Worm (Caenorhabditis elegans): ENCODE results near the gene ZK328.6.
A peak's percentile ranks its signal among the peaks of the same experiment; 100 is the strongest.

The ZK328.6 gene

DNA sequence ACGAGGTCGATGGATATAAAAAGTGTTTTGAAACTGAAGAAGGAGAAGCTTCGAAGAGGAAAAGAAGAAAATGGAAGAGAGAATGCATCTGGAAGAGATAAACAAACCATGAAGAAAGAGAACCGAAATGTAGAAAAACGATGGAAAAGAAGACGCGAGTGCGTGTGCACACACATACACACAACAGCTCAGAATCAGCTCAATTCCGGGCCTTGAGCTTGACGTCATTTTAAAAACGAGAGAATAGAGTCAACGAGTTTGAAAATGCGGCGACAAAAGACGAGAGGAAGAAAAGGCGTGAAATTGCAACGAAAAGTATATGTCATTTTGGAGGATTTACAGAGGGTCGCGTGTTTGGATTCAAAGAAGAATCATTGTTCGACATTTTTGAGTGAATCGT is 30.8 kb downstream of the ZK328.6 start (continued):
- TF ChIP-seq xbp-1 (tag; optimal IDR thresholded peaks at IDR 0.05) (peak; percentile 32), C16A3.4 (tag; optimal IDR thresholded peaks at IDR 0.05) (no peak), elt-2 (tag; optimal IDR thresholded peaks at IDR 0.05) (no peak), nhr-71 (tag; optimal IDR thresholded peaks at IDR 0.05) (peak; percentile 52), vab-15 (tag; optimal IDR thresholded peaks at IDR 0.05) (no peak), mep-1 (tag; optimal IDR thresholded peaks at IDR 0.05) (no peak), nhr-76 (tag; optimal IDR thresholded peaks at IDR 0.05) (no peak), fkh-8 (tag; optimal IDR thresholded peaks at IDR 0.05) (peak; percentile 74), ceh-90 (tag; optimal IDR thresholded peaks at IDR 0.05) (no peak), aha-1 (tag; optimal IDR thresholded peaks at IDR 0.05) (no peak), zag-1 (tag; optimal IDR thresholded peaks at IDR 0.05) (no peak), ceh-82 (tag; optimal IDR thresholded peaks at IDR 0.05) (peak in 2 of 3 experiments; percentile 14 to 43), nhr-11 (tag; optimal IDR thresholded peaks at IDR 0.05) (no peak), lin-14 (GFP tag; optimal IDR thresholded peaks at IDR 0.05) (peak; percentile 80), elt-3 (tag; optimal IDR thresholded peaks at IDR 0.05) (no peak), dpl-1 (GFP tag; optimal IDR thresholded peaks at IDR 0.05) (no peak), ceh-8 (GFP tag; optimal IDR thresholded peaks at IDR 0.05) (no peak), ama-1 (optimal IDR thresholded peaks at IDR 0.05) (no peak), sptf-1 (tag; optimal IDR thresholded peaks at IDR 0.05) (no peak), fkh-10 (GFP tag; optimal IDR thresholded peaks at IDR 0.05) (peak; percentile 15), Y116A8C.19 (tag; optimal IDR thresholded peaks at IDR 0.05; ENCODE audit: borderline replicate concordance) (no peak), ztf-11 (tag; optimal IDR thresholded peaks at IDR 0.05) (no peak), ces-1 (GFP tag; optimal IDR thresholded peaks at IDR 0.05) (no peak), dsc-1 (tag; optimal IDR thresholded peaks at IDR 0.05) (peak; percentile 77), nhr-90 (tag; optimal IDR thresholded peaks at IDR 0.05; ENCODE audit: poor library complexity) (no peak), nhr-47 (tag; optimal IDR thresholded peaks at IDR 0.05) (peak; percentile 17), nhr-12 (tag; optimal IDR thresholded peaks at IDR 0.05) (no peak), egl-27 (tag; optimal IDR thresholded peaks at IDR 0.05) (no peak), egl-13 (tag; optimal IDR thresholded peaks at IDR 0.05) (no peak), nhr-28 (tag; optimal IDR thresholded peaks at IDR 0.05) (no peak), swsn-7 (tag; optimal IDR thresholded peaks at IDR 0.05) (peak; percentile 23), tlp-1 (tag; optimal IDR thresholded peaks at IDR 0.05) (no peak), lin-39 (tag; optimal IDR thresholded peaks at IDR 0.05) (no peak), unc-130 (tag; optimal IDR thresholded peaks at IDR 0.05) (no peak), snpc-4 (tag; optimal IDR thresholded peaks at IDR 0.05) (no peak), rnt-1 (tag; optimal IDR thresholded peaks at IDR 0.05) (no peak), irx-1 (tag; optimal IDR thresholded peaks at IDR 0.05) (no peak)

- TF ChIP-seq ceh-8 (GFP tag; optimal IDR thresholded peaks at IDR 0.05) (peak; percentile 37), mab-9 (GFP tag; IDR thresholded peaks at IDR 0.05) (0 out of 2 replicates have a peak, but pooled peaks have one; percentile 7), lin-14 (GFP tag; optimal IDR thresholded peaks at IDR 0.05) (peak; percentile 55), efl-3 (GFP tag; optimal IDR thresholded peaks at IDR 0.05) (no peak), unc-86 (tag; optimal IDR thresholded peaks at IDR 0.05) (peak; percentile 67), sptf-1 (tag; optimal IDR thresholded peaks at IDR 0.05) (no peak), blmp-1 (tag; optimal IDR thresholded peaks at IDR 0.05) (no peak), fkh-8 (tag; optimal IDR thresholded peaks at IDR 0.05) (peak; percentile 36), nhr-84 (tag; optimal IDR thresholded peaks at IDR 0.05) (no peak), sup-37 (GFP tag; optimal IDR thresholded peaks at IDR 0.05) (no peak)
Measured at ce11 chrIII:5998640-5999039, 31.7 kb downstream of the ZK328.6 start.

Data from whole organism, L1 larva.